Fruit fly (Drosophila melanogaster) whole organism, wandering third instar larva: ENCODE results near the gene Trmt6.

Experiments used
- Hr83 ChIP-seq: fragments of 200-300 bp; sonication (Bioruptor generic); optimal IDR thresholded peaks from 2 replicates; lab custom pipeline; 2016; ENCODE audit warnings: missing biosample characterization, mild to moderate bottlenecking, missing genetic modification characterization, moderate library complexity; ENCODE audit not compliant: poor library complexity, severe bottlenecking
- dl ChIP-seq, 2 experiments: fragments of 175-275, 200-275 bp in 1 of 2; fragments of 200-275 bp in 1 of 2; sonication (Bioruptor generic); optimal IDR thresholded peaks; lab custom pipeline; 2018; ENCODE audit warnings: mild to moderate bottlenecking in 2 of 2, missing biosample characterization in 2 of 2, missing genetic modification characterization in 2 of 2, moderate library complexity in 2 of 2; ENCODE audit not compliant: partially characterized antibody in 2 of 2, insufficient read depth in 1 of 2
- dsf ChIP-seq: sonication (Bioruptor generic); optimal IDR thresholded peaks from 2 replicates; lab custom pipeline; 2016; ENCODE audit warnings: missing biosample characterization, missing genetic modification characterization, borderline replicate concordance
- lola ChIP-seq: fragments of >200 bp; optimal IDR thresholded peaks from 2 replicates; lab custom pipeline; 2017; ENCODE audit warnings: missing biosample characterization, missing genetic modification characterization
- sage ChIP-seq: fragments of 200-800 bp; sonication (Bioruptor generic); optimal IDR thresholded peaks from 2 replicates; lab custom pipeline; 2016; ENCODE audit warnings: missing biosample characterization, mild to moderate bottlenecking, missing genetic modification characterization
- sv ChIP-seq: fragments of 200-800 bp; sonication (Bioruptor generic); optimal IDR thresholded peaks from 3 replicates; lab custom pipeline; 2016; ENCODE audit warnings: missing biosample characterization, missing genetic modification characterization

dm6 chr2L:6611374-6612005, 49.4 kb upstream of the Trmt6 start:
- TF ChIP-seq dsf (GFP tag; lab: Kevin White, UChicago) (no peak), lola (GFP tag; lab: Kevin White, UChicago) (no peak), sage (no peak), dl (GFP tag; optimal IDR thresholded peaks at IDR 0.05; lab: Kevin White, UChicago; ENCODE audit: insufficient read depth in 1 of 2, partially characterized antibody in 2 of 2) (no peak), sv (no peak), Hr83 (GFP tag; lab: Kevin White, UChicago) (no peak)
